Fruit fly (Drosophila melanogaster) whole organism, embryonic: ENCODE results near the gene CG17239.

Experiments
- Abd-B ChIP-seq: fragments of 200-800 bp; sonication (Bioruptor generic); optimal IDR thresholded peaks from 2 replicates; lab custom pipeline; 2018; ENCODE audit warnings: missing biosample characterization, mild to moderate bottlenecking, missing genetic modification characterization, moderate library complexity
- Atf3 ChIP-seq: fragments of 200-800 bp; sonication (Bioruptor generic); optimal IDR thresholded peaks from 3 replicates; lab custom pipeline; 2016; ENCODE audit warnings: missing biosample characterization, missing genetic modification characterization
- CG12155 ChIP-seq: fragments of 200-800 bp; sonication (Bioruptor generic); optimal IDR thresholded peaks from 3 replicates; lab custom pipeline; 2016; ENCODE audit warnings: missing biosample characterization, missing genetic modification characterization
- CG12299 ChIP-seq: fragments of 200-800 bp; sonication (Bioruptor generic); optimal IDR thresholded peaks from 2 replicates; lab custom pipeline; 2018; ENCODE audit warnings: missing biosample characterization, mild to moderate bottlenecking, missing genetic modification characterization
- CG1233 ChIP-seq: fragments of 200-800 bp; sonication (Bioruptor generic); optimal IDR thresholded peaks from 4 replicates; lab custom pipeline; 2018; ENCODE audit warnings: missing biosample characterization, mild to moderate bottlenecking, missing genetic modification characterization
- CG12942 ChIP-seq: fragments of 200-800 bp; sonication (Bioruptor generic); optimal IDR thresholded peaks from 3 replicates; lab custom pipeline; 2016; ENCODE audit warnings: missing biosample characterization, missing genetic modification characterization
- CG13287 ChIP-seq: fragments of 200-800 bp; sonication (Bioruptor generic); IDR thresholded peaks from 2 replicates; pipeline ENCODE4 v1.3.6; 2022; ENCODE audit warnings: missing biosample characterization, missing genetic modification characterization; ENCODE audit not compliant: partially characterized antibody
- CG13775 ChIP-seq: fragments of 200-800 bp; sonication (Bioruptor generic); optimal IDR thresholded peaks from 3 replicates; lab custom pipeline; 2017; ENCODE audit warnings: missing biosample characterization, mild to moderate bottlenecking, missing genetic modification characterization
- CG14014 ChIP-seq: fragments of 200-800 bp; sonication (Bioruptor generic); IDR thresholded peaks from 2 replicates; pipeline ENCODE4 v1.3.6; 2022; ENCODE audit warnings: missing biosample characterization, missing genetic modification characterization
- CG15696 ChIP-seq: fragments of 200-800 bp; sonication (Bioruptor generic); optimal IDR thresholded peaks from 2 replicates; lab custom pipeline; 2019; ENCODE audit warnings: missing biosample characterization, mild to moderate bottlenecking, missing genetic modification characterization, moderate library complexity
- CG1647 ChIP-seq: fragments of 200-800 bp; sonication (Bioruptor generic); optimal IDR thresholded peaks from 3 replicates; lab custom pipeline; 2016; ENCODE audit warnings: missing biosample characterization, missing genetic modification characterization
- CG2120 ChIP-seq: fragments of 200-800 bp; sonication (Bioruptor generic); optimal IDR thresholded peaks from 3 replicates; lab custom pipeline; 2016; ENCODE audit warnings: missing biosample characterization, missing genetic modification characterization
- CG2129 ChIP-seq: fragments of 200-800 bp; sonication (Bioruptor generic); IDR thresholded peaks from 2 replicates; pipeline ENCODE4 v1.3.6; 2022; ENCODE audit warnings: missing biosample characterization, missing genetic modification characterization; ENCODE audit not compliant: partially characterized antibody
- CG2712 ChIP-seq: fragments of 200-800 bp; optimal IDR thresholded peaks from 3 replicates; lab custom pipeline; 2019; ENCODE audit warnings: missing biosample characterization, mild to moderate bottlenecking, missing genetic modification characterization, moderate library complexity
- CG31388 ChIP-seq: fragments of 200-800 bp; sonication (Bioruptor generic); optimal IDR thresholded peaks from 2 replicates; lab custom pipeline; 2016; ENCODE audit warnings: missing biosample characterization, missing genetic modification characterization
- CG4617 ChIP-seq: fragments of 200-800 bp; sonication (Bioruptor generic); optimal IDR thresholded peaks from 3 replicates; lab custom pipeline; 2016; ENCODE audit warnings: missing biosample characterization, missing genetic modification characterization, borderline replicate concordance
- CG4707 ChIP-seq: fragments of 200-800 bp; sonication (Bioruptor generic); optimal IDR thresholded peaks from 2 replicates; lab custom pipeline; 2018; ENCODE audit warnings: missing biosample characterization, mild to moderate bottlenecking, missing genetic modification characterization, moderate library complexity
- CG4820 ChIP-seq: fragments of 200-800 bp; sonication (Bioruptor generic); optimal IDR thresholded peaks from 3 replicates; lab custom pipeline; 2016; ENCODE audit warnings: missing biosample characterization, missing genetic modification characterization
- CG9609 ChIP-seq: fragments of 200-800 bp; sonication (Bioruptor generic); optimal IDR thresholded peaks from 3 replicates; lab custom pipeline; 2016; ENCODE audit warnings: missing biosample characterization, missing genetic modification characterization
- Dll ChIP-seq: fragments of 200-800 bp; sonication (Bioruptor generic); IDR thresholded peaks from 4 replicates; pipeline ENCODE4 v1.3.6; 2022; ENCODE audit warnings: missing biosample characterization, missing genetic modification characterization; ENCODE audit not compliant: partially characterized antibody
- Fer3 ChIP-seq: fragments of 200-800 bp; sonication (Bioruptor generic); optimal IDR thresholded peaks from 2 replicates; lab custom pipeline; 2018; ENCODE audit warnings: missing biosample characterization, mild to moderate bottlenecking, missing genetic modification characterization, moderate library complexity
- Neu2 ChIP-seq: fragments of 200-800 bp; sonication (Bioruptor generic); optimal IDR thresholded peaks from 3 replicates; lab custom pipeline; 2016; ENCODE audit warnings: missing biosample characterization, missing genetic modification characterization, borderline replicate concordance
- NfI ChIP-seq: fragments of 200-800 bp; sonication (Bioruptor generic); optimal IDR thresholded peaks from 3 replicates; lab custom pipeline; 2018; ENCODE audit warnings: missing biosample characterization, mild to moderate bottlenecking, missing genetic modification characterization, moderate library complexity
- Oaz ChIP-seq: fragments of 200-800 bp; sonication (Bioruptor generic); IDR thresholded peaks from 2 replicates; pipeline ENCODE4 v1.3.6; 2022; ENCODE audit warnings: missing biosample characterization, missing genetic modification characterization
- Rfx ChIP-seq: fragments of 200-800 bp; sonication (Bioruptor generic); IDR thresholded peaks from 2 replicates; pipeline ENCODE4 v1.3.6; 2022; ENCODE audit warnings: missing biosample characterization, missing genetic modification characterization
- Sin3A ChIP-seq: fragments of >200 bp; optimal IDR thresholded peaks from 2 replicates; lab custom pipeline; 2018
- Xrp1 ChIP-seq: fragments of 200-800 bp; sonication (Bioruptor generic); IDR thresholded peaks from 2 replicates; pipeline ENCODE4 v1.3.6; 2022; ENCODE audit warnings: missing biosample characterization, missing genetic modification characterization
- ab ChIP-seq: fragments of 200-800 bp; sonication (Bioruptor generic); optimal IDR thresholded peaks from 2 replicates; lab custom pipeline; 2016; ENCODE audit warnings: missing biosample characterization, missing genetic modification characterization
- ash1 ChIP-seq: fragments of 200-800 bp; sonication (Bioruptor generic); optimal IDR thresholded peaks from 2 replicates; lab custom pipeline; 2018; ENCODE audit warnings: missing biosample characterization, mild to moderate bottlenecking, missing genetic modification characterization
- br ChIP-seq: fragments of >200 bp; optimal IDR thresholded peaks from 2 replicates; lab custom pipeline; 2017
- dm ChIP-seq: fragments of 200-800 bp; sonication (Bioruptor generic); optimal IDR thresholded peaks from 3 replicates; lab custom pipeline; 2016; ENCODE audit warnings: missing biosample characterization, missing genetic modification characterization
- dysf ChIP-seq: fragments of 200-800 bp; sonication (Bioruptor generic); IDR thresholded peaks from 3 replicates; pipeline ENCODE4 v1.3.6; 2022; ENCODE audit warnings: missing biosample characterization, missing genetic modification characterization
- ftz-f1 ChIP-seq: fragments of 200-800 bp; sonication (Bioruptor generic); optimal IDR thresholded peaks from 2 replicates; lab custom pipeline; 2016; ENCODE audit warnings: missing biosample characterization, missing genetic modification characterization
- gt ChIP-seq: fragments of 200-800 bp; sonication (Bioruptor generic); IDR thresholded peaks from 2 replicates; pipeline ENCODE4 v1.3.6; 2022; ENCODE audit warnings: missing biosample characterization, missing genetic modification characterization
- h ChIP-seq: fragments of >200 bp; optimal IDR thresholded peaks from 2 replicates; lab custom pipeline; 2017
- jumu ChIP-seq: fragments of 200-800 bp; sonication (Bioruptor generic); optimal IDR thresholded peaks from 3 replicates; lab custom pipeline; 2016; ENCODE audit warnings: missing biosample characterization, missing genetic modification characterization
- lbe ChIP-seq: fragments of 200-800 bp; sonication (Bioruptor generic); optimal IDR thresholded peaks from 2 replicates; lab custom pipeline; 2016; ENCODE audit warnings: missing biosample characterization, mild to moderate bottlenecking, missing genetic modification characterization
- lov ChIP-seq, 2 experiments: fragments of 200-800 bp in 1 of 2; fragments of >200 bp in 1 of 2; sonication (Bioruptor generic) in 1 of 2; IDR thresholded peaks in 1 of 2; optimal IDR thresholded peaks in 1 of 2; 2 replicates in 1 of 2; 3 replicates in 1 of 2; pipeline versions ENCODE4 v1.3.6 to Lab custom; 2017 to 2022; ENCODE audit warnings: missing biosample characterization in 1 of 2, missing genetic modification characterization in 1 of 2
- ro ChIP-seq: fragments of 200-800 bp; sonication (Bioruptor generic); IDR thresholded peaks from 2 replicates; pipeline ENCODE4 v1.3.6; 2022; ENCODE audit warnings: missing biosample characterization, missing genetic modification characterization
- seq ChIP-seq: fragments of 200-800 bp; sonication (Bioruptor generic); IDR thresholded peaks from 2 replicates; pipeline ENCODE4 v1.3.6; 2022; ENCODE audit warnings: missing biosample characterization, missing genetic modification characterization
- vnd ChIP-seq: fragments of 200-800 bp; sonication (Bioruptor generic); IDR thresholded peaks from 3 replicates; pipeline ENCODE4 v1.3.6; 2022; ENCODE audit warnings: missing biosample characterization, missing genetic modification characterization; ENCODE audit not compliant: partially characterized antibody
- zen ChIP-seq: fragments of 200-800 bp; sonication (Bioruptor generic); optimal IDR thresholded peaks from 3 replicates; lab custom pipeline; 2018; ENCODE audit warnings: missing biosample characterization, mild to moderate bottlenecking, missing genetic modification characterization, moderate library complexity

The CG17239 gene

DNA sequence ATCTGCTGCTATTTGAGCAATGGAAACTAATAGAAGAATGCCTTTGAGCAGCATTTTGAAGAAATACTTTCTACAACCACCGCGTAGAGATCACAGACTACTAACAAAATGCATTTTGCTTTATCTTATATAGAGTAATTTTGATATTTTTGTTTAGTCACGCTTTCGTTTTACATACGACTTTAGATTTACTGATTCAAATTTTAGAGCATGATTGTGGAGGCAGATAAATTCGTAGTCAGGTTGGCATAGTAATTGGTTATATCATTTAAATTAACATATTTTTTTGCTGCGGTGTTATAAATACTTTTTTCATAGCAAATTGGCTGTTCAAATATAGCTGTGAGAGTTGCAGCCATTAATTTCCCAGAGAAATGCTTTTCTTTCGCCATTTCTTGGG lies 16.9 kb upstream of the CG17239 start, which contains the start of gene CG17242:
Gene CG17242 (minus strand): TSS at position 101 of the 400 bp plus-strand sequence.
- no peak for TF ChIP-seq CG12942
- TF ChIP-seq Fer3 (tag; lab: Kevin White, UChicago) = no peak
- TF ChIP-seq CG1233 (GFP tag; lab: Kevin White, UChicago) = no peak
- TF ChIP-seq jumu = no peak
- no peak for TF ChIP-seq CG2712 (tag; lab: Kevin White, UChicago)
- no peak for TF ChIP-seq lbe (GFP tag; lab: Kevin White, UChicago)
- TF ChIP-seq CG12155 (GFP tag; lab: Kevin White, UChicago) = no peak
- no peak for TF ChIP-seq seq (GFP tag; lab: Robert Waterston, UW)
- TF ChIP-seq Neu2 (GFP tag; lab: Kevin White, UChicago) = no peak
- TF ChIP-seq CG4617 = no peak
- TF ChIP-seq NfI (GFP tag; lab: Kevin White, UChicago) = no peak
- TF ChIP-seq CG1647 (GFP tag; lab: Kevin White, UChicago) = no peak
- no peak for TF ChIP-seq CG4707 (GFP tag; lab: Kevin White, UChicago)
- TF ChIP-seq lov (optimal IDR thresholded peaks at IDR 0.05; lab: Kevin White, UChicago) = no peak
- TF ChIP-seq lov (GFP tag; IDR thresholded peaks at IDR 0.05; lab: Robert Waterston, UW) = no peak
- no peak for TF ChIP-seq ash1 (GFP tag; lab: Kevin White, UChicago)
- TF ChIP-seq dm (GFP tag; lab: Kevin White, UChicago) = no peak

DNA sequence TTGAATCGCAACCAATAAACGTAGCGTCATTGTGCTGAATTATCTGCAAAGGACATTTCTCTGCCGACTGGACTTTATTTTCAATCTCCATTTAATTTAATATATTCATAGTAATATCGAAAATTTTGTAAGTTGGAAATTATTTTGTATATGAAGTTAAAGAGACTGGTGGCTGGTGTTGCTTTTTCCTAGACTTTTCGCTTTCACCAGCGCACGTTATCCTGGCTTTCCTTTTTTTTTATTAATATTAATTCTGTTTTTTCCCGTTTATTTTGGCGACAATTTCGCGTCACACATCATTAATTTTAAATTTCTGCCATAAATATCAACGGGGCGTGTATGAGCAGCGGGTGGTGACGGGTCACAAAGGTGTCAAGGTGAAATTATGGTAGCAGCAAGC lies 13.1 kb upstream of the CG17239 start, which contains the start of gene CG34049:
Gene CG34049 (minus strand): TSS at position 101 of the 400 bp plus-strand sequence.
- TF ChIP-seq Dll (no peak), h (lab: Kevin White, UChicago) (no peak), ro (GFP tag; lab: Robert Waterston, UW) (no peak), zen (no peak), CG31388 (GFP tag; lab: Kevin White, UChicago) (no peak), CG2120 (no peak), br (lab: Kevin White, UChicago) (no peak), gt (no peak), CG15696 (no peak), jumu (no peak)

DNA sequence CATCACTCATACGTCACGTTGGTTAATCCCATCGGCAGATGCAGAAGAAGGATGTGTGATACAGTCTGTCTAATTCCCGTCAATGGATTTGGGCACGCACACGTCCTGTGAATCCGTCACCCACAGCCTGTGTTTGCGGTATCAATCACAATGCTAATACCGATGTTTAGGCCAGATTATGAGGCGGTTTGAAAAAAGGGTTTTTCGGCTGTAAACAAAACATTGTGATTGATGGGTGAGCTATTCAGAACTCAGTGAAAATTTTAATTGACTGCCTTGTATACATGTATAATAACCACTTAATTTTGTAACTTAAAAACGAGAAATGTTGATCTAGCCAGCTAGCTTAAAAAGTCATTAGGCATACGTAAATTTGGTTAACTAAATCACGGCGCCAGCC lies 11.0 kb upstream of the CG17239 start, which contains the start of gene CG4270:
Gene CG4270 (plus strand): TSS at position 301 of the 400 bp plus-strand sequence.
- no peak for TF ChIP-seq ab (GFP tag; lab: Kevin White, UChicago)
- TF ChIP-seq Sin3A (lab: Kevin White, UChicago) = no peak
- no peak for TF ChIP-seq CG12299 (tag; lab: Kevin White, UChicago)
- no peak for TF ChIP-seq vnd
- TF ChIP-seq CG13287 = no peak
- TF ChIP-seq CG9609 (GFP tag; lab: Kevin White, UChicago) = no peak
- no peak for TF ChIP-seq Rfx
- no peak for TF ChIP-seq CG2129 (GFP tag; lab: Robert Waterston, UW)
- TF ChIP-seq ftz-f1 (GFP tag; lab: Kevin White, UChicago) = no peak
- TF ChIP-seq Abd-B (GFP tag; lab: Kevin White, UChicago) = no peak
- TF ChIP-seq Atf3 (GFP tag; lab: Kevin White, UChicago) = no peak
- TF ChIP-seq Oaz (GFP tag; lab: Robert Waterston, UW) = no peak
- TF ChIP-seq dysf = no peak
- no peak for TF ChIP-seq Xrp1 (GFP tag; lab: Robert Waterston, UW)
- no peak for TF ChIP-seq CG14014
- no peak for TF ChIP-seq CG13775
- no peak for TF ChIP-seq CG4820
